Worm (Caenorhabditis elegans) whole organism, late embryonic: Measurements from ENCODE around the gene msi-1.

Experiments
- K02D7.2 ChIP-seq: sonication (generic microtip); optimal IDR thresholded peaks from 2 replicates; lab custom pipeline; 2017; ENCODE audit warnings: mild to moderate bottlenecking, missing genetic modification characterization, missing compliant biosample characterization
- Y22D7AL.16 ChIP-seq: sonication (generic microtip); optimal IDR thresholded peaks from 2 replicates; lab custom pipeline; 2016; ENCODE audit warnings: missing genetic modification characterization, missing compliant biosample characterization
- ama-1 ChIP-seq: fragments of 150-350 bp; optimal IDR thresholded peaks from 2 replicates; lab custom pipeline; 2014
- ets-4 ChIP-seq: sonication (generic microtip); optimal IDR thresholded peaks from 2 replicates; lab custom pipeline; 2016; ENCODE audit warnings: missing genetic modification characterization, missing compliant biosample characterization
- eyg-1 ChIP-seq: sonication (generic microtip); optimal IDR thresholded peaks from 2 replicates; lab custom pipeline; 2016; ENCODE audit warnings: missing genotype, missing genetic modification characterization, missing compliant biosample characterization
- fax-1 ChIP-seq: sonication (generic microtip); optimal IDR thresholded peaks from 2 replicates; lab custom pipeline; 2016; ENCODE audit warnings: missing genotype, missing genetic modification characterization, missing compliant biosample characterization
- lin-11 ChIP-seq: fragments of 200-800 bp; sonication (Bioruptor generic); optimal IDR thresholded peaks from 2 replicates; lab custom pipeline; 2018; ENCODE audit warnings: mild to moderate bottlenecking, missing genetic modification characterization, missing compliant biosample characterization
- pha-4 ChIP-seq: fragments of 150-350 bp; optimal IDR thresholded peaks from 2 replicates; lab custom pipeline; 2018; ENCODE audit warnings: missing biosample characterization, missing genetic modification reagents, missing genetic modification characterization
- ref-2 ChIP-seq: sonication (generic microtip); optimal IDR thresholded peaks from 2 replicates; lab custom pipeline; 2016; ENCODE audit warnings: missing genetic modification characterization, missing compliant biosample characterization
- rnt-1 ChIP-seq: sonication (generic microtip); optimal IDR thresholded peaks from 2 replicates; lab custom pipeline; 2016; ENCODE audit warnings: missing genetic modification characterization, missing compliant biosample characterization
- sox-4 ChIP-seq: sonication (generic microtip); optimal IDR thresholded peaks from 2 replicates; lab custom pipeline; 2017; ENCODE audit warnings: mild to moderate bottlenecking, missing genetic modification characterization, inconsistent platforms, missing compliant biosample characterization

ce11 chrIII:3976291-3976690 is at the start of gene msi-1:
- no peak for TF ChIP-seq ama-1 (lab: Kevin White, UChicago)
- no peak for TF ChIP-seq eyg-1 (tag; lab: Kevin White, UChicago)
- TF ChIP-seq lin-11 (tag; lab: Kevin White, UChicago): no peak
- no peak for TF ChIP-seq pha-4
- no peak for TF ChIP-seq sox-4 (tag; lab: Kevin White, UChicago)
- no peak for TF ChIP-seq K02D7.2 (tag; lab: Kevin White, UChicago)
- no peak for TF ChIP-seq ref-2 (tag; lab: Kevin White, UChicago)
- no peak for TF ChIP-seq ets-4 (tag; lab: Kevin White, UChicago)
- no peak for TF ChIP-seq Y22D7AL.16 (tag; lab: Kevin White, UChicago)
- no peak for TF ChIP-seq rnt-1
- no peak for TF ChIP-seq fax-1
